Worm (Caenorhabditis elegans): ENCODE data around the gene F56D2.2.

The F56D2.2 gene

DNA sequence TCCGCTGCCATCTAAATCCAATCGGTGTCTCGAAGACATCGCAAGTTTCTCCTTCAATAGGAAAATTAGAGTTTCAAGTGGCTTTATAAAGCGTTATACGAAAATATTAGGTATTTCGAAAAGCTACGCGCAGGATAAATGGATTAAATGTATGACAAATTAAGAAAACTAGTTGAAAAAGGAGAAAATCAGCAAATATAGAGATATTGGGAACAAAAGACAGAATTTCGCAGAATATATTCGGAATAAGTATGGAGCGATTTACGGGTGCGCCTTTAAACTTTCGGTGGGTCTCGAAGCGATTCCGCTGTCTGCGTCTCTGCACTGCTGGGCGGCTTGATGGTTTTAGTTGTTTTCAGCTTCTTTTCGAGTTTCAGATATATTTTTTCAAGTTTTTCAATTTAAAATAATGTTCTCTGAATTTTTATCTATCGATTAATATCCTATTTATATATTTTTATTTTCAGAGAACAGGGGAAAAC, 4.6 kb downstream of the F56D2.2 start, which contains the start of the genes ddx-15 and ucr-1 (continued):
- TF ChIP-seq Y75B8A.6 (GFP tag; IDR thresholded peaks at IDR 0.05), result no peak
- no peak for TF ChIP-seq nhr-48 (tag; optimal IDR thresholded peaks at IDR 0.05)
- no peak for TF ChIP-seq nhr-111 (GFP tag; optimal IDR thresholded peaks at IDR 0.05)
- TF ChIP-seq ama-1 (optimal IDR thresholded peaks at IDR 0.05), result peak; percentile 33
- no peak for TF ChIP-seq nhr-11 (tag; optimal IDR thresholded peaks at IDR 0.05)
- peak; percentile 27 for TF ChIP-seq unc-130 (GFP tag; optimal IDR thresholded peaks at IDR 0.05)
- peak; percentile 21 for TF ChIP-seq nhr-25 (tag; optimal IDR thresholded peaks at IDR 0.05; ENCODE audit: borderline replicate concordance, insufficient read depth)
- peak; percentile 55 for TF ChIP-seq R02D3.7 (tag; optimal IDR thresholded peaks at IDR 0.05)

DNA sequence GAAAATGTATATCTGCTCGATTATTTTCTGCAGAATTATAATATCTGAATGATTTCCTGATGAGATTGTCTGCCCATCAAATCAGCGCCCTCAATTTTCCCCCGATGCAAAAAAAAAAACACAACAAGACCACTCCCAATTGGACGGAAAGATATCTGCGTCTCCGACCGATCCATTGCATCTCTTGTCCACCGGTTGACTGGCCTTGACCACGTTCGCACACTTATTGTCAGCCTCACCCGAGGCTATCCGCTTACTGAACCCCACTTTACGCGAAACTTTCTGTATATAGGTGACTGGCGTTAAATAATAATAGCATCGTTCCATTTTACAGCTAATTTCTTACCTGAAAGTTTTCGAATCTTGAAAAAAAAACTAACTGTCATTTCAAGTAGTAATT, 7.3 kb downstream of the F56D2.2 start:
- TF ChIP-seq lsy-2 (tag; optimal IDR thresholded peaks at IDR 0.05), result peak in 1 of 2 experiments; percentile 37
- TF ChIP-seq dve-1 (tag; optimal IDR thresholded peaks at IDR 0.05; ENCODE audit: insufficient read depth), result peak; percentile 28
- TF ChIP-seq T20F7.1 (GFP tag; optimal IDR thresholded peaks at IDR 0.05), result no peak
- peak; percentile 38 for TF ChIP-seq aha-1 (tag)
- TF ChIP-seq nhr-25 (tag; optimal IDR thresholded peaks at IDR 0.05; ENCODE audit: borderline replicate concordance, insufficient read depth), result peak; percentile 76
- no peak for TF ChIP-seq aly-2 (tag; optimal IDR thresholded peaks at IDR 0.05)
- peak; percentile 80 for TF ChIP-seq ama-1 (optimal IDR thresholded peaks at IDR 0.05)
- peak in 1 of 2 experiments; percentile 7 for TF ChIP-seq daf-16 (GFP tag; optimal IDR thresholded peaks at IDR 0.05)
- TF ChIP-seq daf-16 (tag; optimal IDR thresholded peaks at IDR 0.05), result no peak
- TF ChIP-seq arid-1 (GFP tag; conservative IDR thresholded peaks at IDR 0.05), result 0 out of 2 replicates have a peak, but pooled peaks have one; percentile 26
- TF ChIP-seq mxl-3 (GFP tag; optimal IDR thresholded peaks at IDR 0.05), result peak; percentile 43
- TF ChIP-seq hmg-1.1 (GFP tag; IDR thresholded peaks at IDR 0.05), result peak; percentile 38; the same call in 1 of the 2 replicates
- peak in 1 of 2 experiments; percentile 22 for TF ChIP-seq mdl-1 (tag; optimal IDR thresholded peaks at IDR 0.05)
- no peak for TF ChIP-seq nhr-77 (tag; optimal IDR thresholded peaks at IDR 0.05)
- peak; percentile 43 for TF ChIP-seq nhr-28 (tag; optimal IDR thresholded peaks at IDR 0.05)
- TF ChIP-seq lin-15B (tag; optimal IDR thresholded peaks at IDR 0.05), result no peak
- TF ChIP-seq lin-38 (GFP tag; IDR thresholded peaks at IDR 0.05), result peak; percentile 32
- TF ChIP-seq ZK546.5 (tag; optimal IDR thresholded peaks at IDR 0.05), result no peak
- 0 out of 2 replicates have a peak, but pooled peaks have one; percentile 17 for TF ChIP-seq madf-9 (GFP tag; conservative IDR thresholded peaks at IDR 0.05)
- no peak for TF ChIP-seq mep-1 (tag; optimal IDR thresholded peaks at IDR 0.05)
- no peak for TF ChIP-seq spr-3 (GFP tag; optimal IDR thresholded peaks at IDR 0.05)
- TF ChIP-seq mes-2 (tag; optimal IDR thresholded peaks at IDR 0.05; ENCODE audit: poor library complexity, severe bottlenecking), result peak; percentile 62

ce11 chrIII:5595445-5595844, 8.4 kb downstream of the F56D2.2 start, which contains the start of gene ced-6:
TSS of gene ced-6 (plus strand) at chrIII:5595771.
- peak; percentile 81 for TF ChIP-seq aha-1 (tag)
- TF ChIP-seq dve-1 (tag; optimal IDR thresholded peaks at IDR 0.05; ENCODE audit: insufficient read depth), result peak; percentile 9
- TF ChIP-seq lin-1 (GFP tag; IDR thresholded peaks at IDR 0.05), result no peak

ce11 chrIII:5599958-5600357, 12.9 kb downstream of the F56D2.2 start, which contains the start of gene wdr-37:
TSS of gene wdr-37 (minus strand) at chrIII:5600058.
- no peak for TF ChIP-seq dmd-6 (GFP tag; IDR thresholded peaks at IDR 0.05)
- TF ChIP-seq ceh-20 (GFP tag; IDR thresholded peaks at IDR 0.05), result no peak
- TF ChIP-seq mep-1 (tag; optimal IDR thresholded peaks at IDR 0.05), result peak; percentile 12
- TF ChIP-seq nhr-237 (tag; optimal IDR thresholded peaks at IDR 0.05), result no peak
- no peak for TF ChIP-seq nhr-6 (tag; optimal IDR thresholded peaks at IDR 0.05)
- TF ChIP-seq jun-1 (tag; optimal IDR thresholded peaks at IDR 0.05), result no peak
- no peak for TF ChIP-seq daf-8 (GFP tag; IDR thresholded peaks at IDR 0.05)

Measured in whole organism, L4 larva.